Fruit fly (Drosophila melanogaster) S2 (cell line): ENCODE results near the gene CG10859.

Experiments used
- CG8478 ChIP-seq: fragments of >200 bp; optimal IDR thresholded peaks from 2 replicates; lab custom pipeline; 2018
- CTCF ChIP-seq, 2 experiments: fragments of >200 bp; optimal IDR thresholded peaks; 2 replicates each; lab custom pipeline; 2018

- no peak for TF ChIP-seq CG8478 (lab: Kevin White, UChicago)
- TF ChIP-seq CTCF (optimal IDR thresholded peaks at IDR 0.05; lab: Kevin White, UChicago), result no peak
Observed at dm6 chr2L:13396084-13396483, 2.4 kb downstream of the CG10859 start, which contains the start of gene CG16957.
